Fruit fly (Drosophila melanogaster) S2 (cell line): Measurements from ENCODE around the gene SerRS-m.

ENCODE experiments used
- CG8478 ChIP-seq: fragments of >200 bp; optimal IDR thresholded peaks from 2 replicates; lab custom pipeline; 2018
- CTCF ChIP-seq, 2 experiments: fragments of >200 bp; optimal IDR thresholded peaks; 2 replicates each; lab custom pipeline; 2018

SerRS-m gene

dm6 chr3R:15340052-15340732 is at the start of gene SerRS-m:
SerRS-m (plus strand) TSS chr3R:15340667.
- no peak for TF ChIP-seq CTCF (optimal IDR thresholded peaks at IDR 0.05; lab: Kevin White, UChicago)
- no peak for TF ChIP-seq CG8478 (lab: Kevin White, UChicago)

- TF ChIP-seq CG8478 (lab: Kevin White, UChicago), result no peak
- TF ChIP-seq CTCF (optimal IDR thresholded peaks at IDR 0.05; lab: Kevin White, UChicago), result no peak
Observed at dm6 chr3R:15291551-15292223, 48.8 kb upstream of the SerRS-m start.

- TF ChIP-seq CG8478 (lab: Kevin White, UChicago), result no peak
- TF ChIP-seq CTCF (optimal IDR thresholded peaks at IDR 0.05; lab: Kevin White, UChicago), result no peak
Observed at dm6 chr3R:15292241-15293004, 48.0 kb upstream of the SerRS-m start.

dm6 chr3R:15293005-15293877 is 47.2 kb upstream of the SerRS-m start:
- TF ChIP-seq CG8478 (lab: Kevin White, UChicago) (no peak), CTCF (optimal IDR thresholded peaks at IDR 0.05; lab: Kevin White, UChicago) (no peak)

dm6 chr3R:15293878-15294350 is 46.6 kb upstream of the SerRS-m start:
- TF ChIP-seq CG8478 (lab: Kevin White, UChicago), result no peak
- TF ChIP-seq CTCF (optimal IDR thresholded peaks at IDR 0.05; lab: Kevin White, UChicago), result no peak

dm6 chr3R:15297904-15298303 is 42.6 kb upstream of the SerRS-m start:
- TF ChIP-seq CTCF (optimal IDR thresholded peaks at IDR 0.05; lab: Kevin White, UChicago) (no peak), CG8478 (lab: Kevin White, UChicago) (no peak)

dm6 chr3R:15305246-15305645 is 35.2 kb upstream of the SerRS-m start:
- no peak for TF ChIP-seq CTCF (optimal IDR thresholded peaks at IDR 0.05; lab: Kevin White, UChicago)
- no peak for TF ChIP-seq CG8478 (lab: Kevin White, UChicago)

dm6 chr3R:15309924-15310323 is 30.5 kb upstream of the SerRS-m start, which contains the start of gene Tm2:
Tm2 (plus strand) TSS chr3R:15310193.
- TF ChIP-seq CG8478 (lab: Kevin White, UChicago) (no peak), CTCF (optimal IDR thresholded peaks at IDR 0.05; lab: Kevin White, UChicago) (no peak)

dm6 chr3R:15310695-15311094 is 29.8 kb upstream of the SerRS-m start:
- TF ChIP-seq CTCF (optimal IDR thresholded peaks at IDR 0.05; lab: Kevin White, UChicago) (no peak), CG8478 (lab: Kevin White, UChicago) (no peak)

- TF ChIP-seq CG8478 (lab: Kevin White, UChicago) (no peak), CTCF (optimal IDR thresholded peaks at IDR 0.05; lab: Kevin White, UChicago) (no peak)
Observed at dm6 chr3R:15313836-15314235, 26.6 kb upstream of the SerRS-m start.

- no peak for TF ChIP-seq CG8478 (lab: Kevin White, UChicago)
Observed at dm6 chr3R:15316326-15316725, 24.1 kb upstream of the SerRS-m start, which contains the start of gene CG14866. CG14866 (plus strand) TSS chr3R:15316471.

- TF ChIP-seq CTCF (optimal IDR thresholded peaks at IDR 0.05; lab: Kevin White, UChicago), result no peak
- TF ChIP-seq CG8478 (lab: Kevin White, UChicago), result no peak
Observed at dm6 chr3R:15319912-15320746, 20.3 kb upstream of the SerRS-m start, which contains the start of the genes CG6276 and CG44040. CG6276 (minus strand) TSS chr3R:15320069. CG44040 (plus strand) TSS chr3R:15320378.

dm6 chr3R:15320747-15321085 is 19.8 kb upstream of the SerRS-m start, which contains the start of gene ear:
ear (plus strand) TSS chr3R:15320756.
- no peak for TF ChIP-seq CTCF (optimal IDR thresholded peaks at IDR 0.05; lab: Kevin White, UChicago)
